Worm (Caenorhabditis elegans) whole organism, L1 larva: Measurements from ENCODE around the gene col-149.

ENCODE experiments used
- C34B4.2 ChIP-seq: sonication (generic microtip); optimal IDR thresholded peaks from 2 replicates; lab custom pipeline; 2017; ENCODE audit warnings: mild to moderate bottlenecking, missing genetic modification characterization, missing compliant biosample characterization
- F16B12.6 ChIP-seq: fragments of 150-350 bp; optimal IDR thresholded peaks from 2 replicates; lab custom pipeline; 2014; ENCODE audit warnings: missing biosample characterization, missing genetic modification characterization
- aha-1 ChIP-seq: fragments of 150-350 bp; optimal IDR thresholded peaks from 2 replicates; lab custom pipeline; 2014; ENCODE audit warnings: missing biosample characterization, missing genetic modification characterization
- blmp-1 ChIP-seq: fragments of 150-350 bp; optimal IDR thresholded peaks from 2 replicates; lab custom pipeline; 2014; ENCODE audit warnings: missing biosample characterization, missing genetic modification characterization
- ceh-8 ChIP-seq: fragments of 200-800 bp; sonication (Bioruptor generic); optimal IDR thresholded peaks from 2 replicates; lab custom pipeline; 2018; ENCODE audit warnings: mild to moderate bottlenecking, missing genetic modification characterization, moderate library complexity, missing compliant biosample characterization
- ceh-82 ChIP-seq, 3 experiments: fragments of 150-350 bp in 1 of 3; sonication (generic microtip) in 2 of 3; optimal IDR thresholded peaks; 2 replicates each; lab custom pipeline; 2014 to 2017; ENCODE audit warnings: missing biosample characterization in 3 of 3, missing genetic modification characterization in 3 of 3
- ceh-88 ChIP-seq: fragments of 200-800 bp; sonication (Bioruptor generic); IDR thresholded peaks from 2 replicates; pipeline ENCODE4 v1.3.6; 2022; ENCODE audit warnings: missing genetic modification characterization, missing compliant biosample characterization
- ceh-90 ChIP-seq: sonication (generic microtip); optimal IDR thresholded peaks from 2 replicates; lab custom pipeline; 2016; ENCODE audit warnings: missing genetic modification characterization, missing compliant biosample characterization
- ces-1 ChIP-seq: fragments of 150-350 bp; optimal IDR thresholded peaks from 2 replicates; lab custom pipeline; 2014; ENCODE audit warnings: missing biosample characterization, missing genetic modification reagents, missing genetic modification characterization
- dsc-1 ChIP-seq: sonication (generic microtip); optimal IDR thresholded peaks from 2 replicates; lab custom pipeline; 2016; ENCODE audit warnings: mild to moderate bottlenecking, missing genetic modification characterization, missing compliant biosample characterization
- efl-1 ChIP-seq, 4 experiments: fragments of 150-350 bp; optimal IDR thresholded peaks in 3 of 4; peaks in 1 of 4; 1 replicate in 1 of 4; 2 replicates in 3 of 4; lab custom pipeline; 2014; ENCODE audit warnings: missing biosample characterization in 2 of 4, missing genetic modification characterization in 2 of 4, missing genetic modification reagents in 2 of 4
- efl-3 ChIP-seq: fragments of 200-800 bp; sonication (Bioruptor generic); optimal IDR thresholded peaks from 2 replicates; lab custom pipeline; 2018; ENCODE audit warnings: mild to moderate bottlenecking, missing genetic modification characterization, missing compliant biosample characterization
- egl-27 ChIP-seq, 2 experiments: fragments of 150-350 bp in 1 of 2; sonication (generic microtip); optimal IDR thresholded peaks; 3 replicates each; lab custom pipeline; 2017 to 2018; ENCODE audit warnings: missing biosample characterization in 2 of 2, missing genetic modification characterization in 2 of 2, missing genetic modification reagents in 2 of 2
- elt-3 ChIP-seq, 6 experiments: fragments of 150-350 bp in 1 of 6; sonication (generic microtip); optimal IDR thresholded peaks; 2 replicates each; lab custom pipeline; 2017 to 2018; ENCODE audit warnings: missing biosample characterization in 6 of 6, missing genetic modification characterization in 6 of 6, inconsistent platforms in 1 of 6
- ets-5 ChIP-seq: fragments of 200-800 bp; sonication (Bioruptor generic); IDR thresholded peaks from 2 replicates; pipeline ENCODE4 v1.3.6; 2022; ENCODE audit warnings: missing genetic modification characterization, missing compliant biosample characterization
- fkh-4 ChIP-seq: sonication (generic microtip); optimal IDR thresholded peaks from 2 replicates; lab custom pipeline; 2016; ENCODE audit warnings: missing compliant biosample characterization, missing genetic modification characterization, borderline replicate concordance
- fkh-8 ChIP-seq: sonication (generic microtip); optimal IDR thresholded peaks from 2 replicates; lab custom pipeline; 2016; ENCODE audit warnings: mild to moderate bottlenecking, missing genetic modification characterization, missing compliant biosample characterization
- fos-1 ChIP-seq: fragments of 150-350 bp; optimal IDR thresholded peaks from 2 replicates; lab custom pipeline; 2014; ENCODE audit warnings: missing biosample characterization, missing genetic modification characterization
- isw-1 ChIP-seq: fragments of 200-800 bp; sonication (Bioruptor generic); IDR thresholded peaks from 2 replicates; pipeline ENCODE4 v1.3.6; 2022; ENCODE audit warnings: missing genetic modification characterization, missing compliant biosample characterization
- jun-1 ChIP-seq: fragments of 150-350 bp; optimal IDR thresholded peaks from 2 replicates; lab custom pipeline; 2014; ENCODE audit warnings: missing biosample characterization, missing genetic modification reagents, missing genetic modification characterization
- lin-15B ChIP-seq: fragments of 150-350 bp; sonication (generic microtip); optimal IDR thresholded peaks from 3 replicates; lab custom pipeline; 2014; ENCODE audit warnings: missing biosample characterization, missing genetic modification characterization
- lin-35 ChIP-seq, 2 experiments: fragments of 150-350 bp; optimal IDR thresholded peaks; 2 replicates each; lab custom pipeline; 2014; ENCODE audit warnings: missing biosample characterization in 2 of 2, missing genetic modification characterization in 2 of 2, missing genetic modification reagents in 2 of 2
- lin-39 ChIP-seq: fragments of 150-350 bp; optimal IDR thresholded peaks from 2 replicates; lab custom pipeline; 2014; ENCODE audit warnings: missing biosample characterization, missing genetic modification reagents, missing genetic modification characterization
- mab-9 ChIP-seq: fragments of 200-800 bp; sonication (Bioruptor generic); IDR thresholded peaks from 2 replicates; pipeline ENCODE4 v1.3.6; 2022; ENCODE audit warnings: missing genetic modification reagents, missing genetic modification characterization, missing compliant biosample characterization
- mdl-1 ChIP-seq, 2 experiments: fragments of 150-350 bp; optimal IDR thresholded peaks; 2 replicates each; lab custom pipeline; 2014 to 2017; ENCODE audit warnings: missing biosample characterization in 2 of 2, missing genetic modification characterization in 2 of 2, inconsistent platforms in 1 of 2
- mep-1 ChIP-seq: fragments of 150-350 bp; optimal IDR thresholded peaks from 2 replicates; lab custom pipeline; 2014; ENCODE audit warnings: missing biosample characterization, missing genetic modification characterization
- nhr-19 ChIP-seq: fragments of 200-800 bp; sonication (Bioruptor generic); conservative IDR thresholded peaks from 2 replicates; pipeline ENCODE4 v1.3.6; 2022; ENCODE audit warnings: missing genetic modification characterization, missing compliant biosample characterization
- nhr-20 ChIP-seq: sonication (generic microtip); optimal IDR thresholded peaks from 2 replicates; lab custom pipeline; 2016; ENCODE audit warnings: mild to moderate bottlenecking, missing genetic modification characterization, missing compliant biosample characterization
- nhr-237 ChIP-seq: fragments of 150-350 bp; optimal IDR thresholded peaks from 2 replicates; lab custom pipeline; 2014; ENCODE audit warnings: missing biosample characterization, missing genetic modification characterization
- nhr-28 ChIP-seq: fragments of 150-350 bp; optimal IDR thresholded peaks from 2 replicates; lab custom pipeline; 2014; ENCODE audit warnings: missing biosample characterization, missing genetic modification characterization
- nhr-71 ChIP-seq: sonication (generic microtip); optimal IDR thresholded peaks from 2 replicates; lab custom pipeline; 2016; ENCODE audit warnings: mild to moderate bottlenecking, missing genetic modification characterization, moderate library complexity, missing compliant biosample characterization
- nhr-76 ChIP-seq: sonication (generic microtip); optimal IDR thresholded peaks from 2 replicates; lab custom pipeline; 2017; ENCODE audit warnings: missing biosample characterization, missing genetic modification characterization
- nhr-77 ChIP-seq: fragments of 150-350 bp; optimal IDR thresholded peaks from 2 replicates; lab custom pipeline; 2014; ENCODE audit warnings: missing biosample characterization, missing genetic modification characterization
- nhr-84 ChIP-seq: sonication (generic microtip); optimal IDR thresholded peaks from 2 replicates; lab custom pipeline; 2017; ENCODE audit warnings: missing biosample characterization, missing genetic modification characterization
- nhr-90 ChIP-seq: sonication (generic microtip); optimal IDR thresholded peaks from 2 replicates; lab custom pipeline; 2016; ENCODE audit warnings: mild to moderate bottlenecking, missing genetic modification characterization, missing compliant biosample characterization; ENCODE audit not compliant: poor library complexity
- pag-3 ChIP-seq: sonication (generic microtip); optimal IDR thresholded peaks from 2 replicates; lab custom pipeline; 2017; ENCODE audit warnings: missing genetic modification characterization, mild to moderate bottlenecking, missing compliant biosample characterization, antibody characterized with exemption, borderline replicate concordance; ENCODE audit not compliant: insufficient read depth
- pqm-1 ChIP-seq: sonication (generic microtip); optimal IDR thresholded peaks from 3 replicates; lab custom pipeline; 2017; ENCODE audit warnings: missing biosample characterization, missing genetic modification characterization
- skn-1 ChIP-seq: fragments of 150-350 bp; optimal IDR thresholded peaks from 2 replicates; lab custom pipeline; 2014; ENCODE audit warnings: missing biosample characterization, missing genetic modification characterization
- snpc-4 ChIP-seq: fragments of 150-350 bp; optimal IDR thresholded peaks from 2 replicates; lab custom pipeline; 2014; ENCODE audit warnings: missing biosample characterization, missing genetic modification characterization
- snu-23 ChIP-seq: sonication (generic microtip); optimal IDR thresholded peaks from 2 replicates; lab custom pipeline; 2016; ENCODE audit warnings: missing genetic modification characterization, missing compliant biosample characterization
- sox-4 ChIP-seq: sonication (generic microtip); optimal IDR thresholded peaks from 2 replicates; lab custom pipeline; 2016; ENCODE audit warnings: missing genetic modification characterization, missing compliant biosample characterization
- sup-37 ChIP-seq: fragments of 200-800 bp; sonication (Bioruptor generic); optimal IDR thresholded peaks from 2 replicates; lab custom pipeline; 2018; ENCODE audit warnings: mild to moderate bottlenecking, missing genetic modification characterization, missing compliant biosample characterization
- swsn-7 ChIP-seq: sonication (generic microtip); optimal IDR thresholded peaks from 2 replicates; lab custom pipeline; 2016; ENCODE audit warnings: missing genetic modification characterization, missing compliant biosample characterization
- tbx-2 ChIP-seq: sonication (generic microtip); optimal IDR thresholded peaks from 2 replicates; lab custom pipeline; 2016; ENCODE audit warnings: missing genetic modification characterization, missing compliant biosample characterization
- tlp-1 ChIP-seq: fragments of 150-350 bp; optimal IDR thresholded peaks from 2 replicates; lab custom pipeline; 2014; ENCODE audit warnings: missing biosample characterization, missing genetic modification characterization
- unc-130 ChIP-seq: fragments of 150-350 bp; optimal IDR thresholded peaks from 2 replicates; lab custom pipeline; 2017; ENCODE audit warnings: missing biosample characterization, missing genetic modification characterization, inconsistent platforms
- unc-62 ChIP-seq: fragments of 150-350 bp; optimal IDR thresholded peaks from 2 replicates; lab custom pipeline; 2014; ENCODE audit warnings: missing biosample characterization, missing genetic modification reagents, missing genetic modification characterization
- unc-86 ChIP-seq: sonication (generic microtip); optimal IDR thresholded peaks from 2 replicates; lab custom pipeline; 2016; ENCODE audit warnings: missing genetic modification characterization, missing compliant biosample characterization
- unc-98 ChIP-seq: fragments of 200-800 bp; sonication (Bioruptor generic); IDR thresholded peaks from 2 replicates; pipeline ENCODE4 v1.3.6; 2022; ENCODE audit warnings: missing genetic modification characterization, missing compliant biosample characterization
- vab-15 ChIP-seq: sonication (generic microtip); optimal IDR thresholded peaks from 2 replicates; lab custom pipeline; 2017; ENCODE audit warnings: missing genotype, mild to moderate bottlenecking, missing genetic modification characterization, missing compliant biosample characterization
- xbp-1 ChIP-seq: sonication (generic microtip); optimal IDR thresholded peaks from 2 replicates; lab custom pipeline; 2016; ENCODE audit warnings: missing genetic modification characterization, missing compliant biosample characterization
- zag-1 ChIP-seq: fragments of 150-350 bp; optimal IDR thresholded peaks from 2 replicates; lab custom pipeline; 2014; ENCODE audit warnings: missing biosample characterization, missing genetic modification characterization
- zip-4 ChIP-seq: fragments of 200-800 bp; sonication (Bioruptor generic); optimal IDR thresholded peaks from 2 replicates; lab custom pipeline; 2018; ENCODE audit warnings: mild to moderate bottlenecking, missing genetic modification characterization, moderate library complexity, missing compliant biosample characterization
- ztf-4 ChIP-seq: fragments of 150-350 bp; optimal IDR thresholded peaks from 2 replicates; lab custom pipeline; 2014; ENCODE audit warnings: missing biosample characterization, missing genetic modification characterization

The col-149 gene

ce11 chrV:10273837-10274236 lies 18.8 kb downstream of the col-149 start (continued):
- TF ChIP-seq F16B12.6 (tag; lab: Kevin White, UChicago) (no peak), pag-3 (tag; lab: Kevin White, UChicago) (no peak), skn-1 (peak; percentile 44), ets-5 (no peak), nhr-84 (tag; lab: Kevin White, UChicago) (no peak), efl-3 (no peak), nhr-28 (tag; lab: Kevin White, UChicago) (no peak), fos-1 (tag; lab: Kevin White, UChicago) (no peak), sox-4 (tag; lab: Kevin White, UChicago) (no peak), vab-15 (no peak), mep-1 (tag; lab: Kevin White, UChicago) (peak; percentile 15), nhr-77 (tag; lab: Kevin White, UChicago) (no peak), nhr-76 (tag; lab: Kevin White, UChicago) (no peak), fkh-4 (tag; lab: Kevin White, UChicago) (no peak), nhr-20 (tag; lab: Kevin White, UChicago) (no peak), isw-1 (GFP tag; lab: Robert Waterston, UW) (no peak; the same call in none of the 2 replicates), nhr-19 (GFP tag; lab: Robert Waterston, UW) (no peak), ceh-8 (GFP tag; lab: Kevin White, UChicago) (no peak), snpc-4 (no peak), lin-39 (tag; lab: Kevin White, UChicago) (no peak), ztf-4 (tag; lab: Kevin White, UChicago) (peak; percentile 1), tlp-1 (tag; lab: Kevin White, UChicago) (no peak), nhr-90 (no peak), nhr-237 (no peak), blmp-1 (tag; lab: Kevin White, UChicago) (no peak), unc-98 (GFP tag; lab: Robert Waterston, UW) (no peak), mab-9 (GFP tag; lab: Robert Waterston, UW) (0 out of 2 replicates have a peak, but pooled peaks have one; percentile 44), ces-1 (no peak), elt-3 (tag; optimal IDR thresholded peaks at IDR 0.05; lab: Kevin White, UChicago) (no peak), efl-1 (optimal IDR thresholded peaks at IDR 0.05; lab: Kevin White, UChicago) (peak; percentile 35 to 41), efl-1 (GFP tag; optimal IDR thresholded peaks at IDR 0.05 in 1 of 2; lab: Kevin White, UChicago) (no peak), fkh-8 (tag; lab: Kevin White, UChicago) (peak; percentile 79), mdl-1 (tag; optimal IDR thresholded peaks at IDR 0.05; lab: Kevin White, UChicago) (no peak), jun-1 (peak; percentile 33), tbx-2 (peak; percentile 59), xbp-1 (tag; lab: Kevin White, UChicago) (peak; percentile 8), ceh-82 (tag; optimal IDR thresholded peaks at IDR 0.05; lab: Kevin White, UChicago) (peak; percentile 29 to 73 (median 46)), C34B4.2 (tag; lab: Kevin White, UChicago) (no peak), zip-4 (no peak), egl-27 (tag; optimal IDR thresholded peaks at IDR 0.05; lab: Kevin White, UChicago) (no peak), zag-1 (tag; lab: Kevin White, UChicago) (peak; percentile 53), swsn-7 (tag; lab: Kevin White, UChicago) (peak; percentile 60), dsc-1 (tag; lab: Kevin White, UChicago) (no peak), ceh-90 (tag; lab: Kevin White, UChicago) (no peak), snu-23 (GFP tag; lab: Kevin White, UChicago) (peak; percentile 29), unc-86 (tag; lab: Kevin White, UChicago) (peak; percentile 46), unc-130 (tag; lab: Kevin White, UChicago) (no peak), ceh-88 (no peak), lin-35 (GFP tag; optimal IDR thresholded peaks at IDR 0.05; lab: Kevin White, UChicago) (peak in 1 of 2 experiments; percentile 42), aha-1 (tag; lab: Kevin White, UChicago) (no peak), nhr-71 (tag; lab: Kevin White, UChicago) (peak; percentile 56), unc-62 (GFP tag; lab: Kevin White, UChicago) (no peak), sup-37 (GFP tag; lab: Kevin White, UChicago) (no peak), pqm-1 (no peak), lin-15B (tag; lab: Kevin White, UChicago) (no peak)
